Fruit fly (Drosophila melanogaster) whole organism, prepupa: ENCODE results near the gene CG10646.

Experiments used
- Blimp-1 ChIP-seq: fragments of 200-800 bp; sonication (Bioruptor generic); optimal IDR thresholded peaks from 3 replicates; lab custom pipeline; 2017; ENCODE audit warnings: missing biosample characterization, missing genetic modification characterization, mild to moderate bottlenecking, moderate library complexity, missing genetic modification reagents
- CG11294 ChIP-seq: fragments of 200-800 bp; sonication (Bioruptor generic); IDR thresholded peaks from 2 replicates; pipeline ENCODE4 v1.3.6; 2022; ENCODE audit warnings: missing biosample characterization, missing genetic modification characterization
- CG11762 ChIP-seq: fragments of 200-800 bp; sonication (Bioruptor generic); optimal IDR thresholded peaks from 3 replicates; lab custom pipeline; 2016; ENCODE audit warnings: missing biosample characterization, missing genetic modification characterization; ENCODE audit not compliant: insufficient read depth
- CG11902 ChIP-seq: fragments of 200-800 bp; sonication (Bioruptor generic); optimal IDR thresholded peaks from 3 replicates; lab custom pipeline; 2016; ENCODE audit warnings: missing biosample characterization, missing genetic modification characterization
- CG15336 ChIP-seq: fragments of 200-800 bp; sonication (Bioruptor generic); IDR thresholded peaks from 2 replicates; pipeline ENCODE4 v1.3.6; 2022; ENCODE audit warnings: missing biosample characterization, missing genetic modification characterization
- CG1621 ChIP-seq: fragments of 200-800 bp; sonication (Bioruptor generic); optimal IDR thresholded peaks from 3 replicates; lab custom pipeline; 2018; ENCODE audit warnings: missing biosample characterization, mild to moderate bottlenecking, missing genetic modification characterization
- CG3032 ChIP-seq: fragments of 200-800 bp; optimal IDR thresholded peaks from 2 replicates; lab custom pipeline; 2019; ENCODE audit warnings: missing biosample characterization, mild to moderate bottlenecking, missing genetic modification characterization, moderate library complexity
- CG31627 ChIP-seq: fragments of 200-800 bp; sonication (Bioruptor generic); optimal IDR thresholded peaks from 3 replicates; lab custom pipeline; 2016; ENCODE audit warnings: missing biosample characterization, missing genetic modification characterization
- CG32006 ChIP-seq: fragments of 200-800 bp; sonication (Bioruptor generic); optimal IDR thresholded peaks from 3 replicates; lab custom pipeline; 2017; ENCODE audit warnings: missing biosample characterization, mild to moderate bottlenecking, missing genetic modification characterization
- CG34406 ChIP-seq: fragments of 200-800 bp; sonication (Bioruptor generic); optimal IDR thresholded peaks from 3 replicates; lab custom pipeline; 2016; ENCODE audit warnings: missing biosample characterization, missing genetic modification characterization
- CG3919 ChIP-seq: fragments of 200-800 bp; sonication (Bioruptor generic); optimal IDR thresholded peaks from 3 replicates; lab custom pipeline; 2016; ENCODE audit warnings: missing biosample characterization, missing genetic modification characterization
- CG4318 ChIP-seq: fragments of 200-800 bp; sonication (Bioruptor generic); optimal IDR thresholded peaks from 3 replicates; lab custom pipeline; 2017; ENCODE audit warnings: missing biosample characterization, mild to moderate bottlenecking, missing genetic modification characterization
- CG6163 ChIP-seq: fragments of 200-800 bp; sonication (Bioruptor generic); IDR thresholded peaks from 3 replicates; pipeline ENCODE4 v1.3.6; 2022; ENCODE audit warnings: missing biosample characterization, missing genetic modification characterization
- CG6276 ChIP-seq: fragments of 200-800 bp; sonication (Bioruptor generic); optimal IDR thresholded peaks from 2 replicates; lab custom pipeline; 2017; ENCODE audit warnings: missing biosample characterization, mild to moderate bottlenecking, missing genetic modification characterization
- CG6808 ChIP-seq: fragments of 200-800 bp; sonication (Bioruptor generic); optimal IDR thresholded peaks from 3 replicates; lab custom pipeline; 2017; ENCODE audit warnings: missing biosample characterization, missing genetic modification characterization, mild to moderate bottlenecking, moderate library complexity, missing genetic modification reagents
- CG8319 ChIP-seq: fragments of 200-800 bp; sonication (Bioruptor generic); optimal IDR thresholded peaks from 3 replicates; lab custom pipeline; 2016; ENCODE audit warnings: missing biosample characterization, missing genetic modification characterization
- CG8632 ChIP-seq: fragments of 200-800 bp; sonication (Bioruptor generic); optimal IDR thresholded peaks from 3 replicates; lab custom pipeline; 2016; ENCODE audit warnings: missing biosample characterization, missing genetic modification characterization
- Eip75B ChIP-seq: fragments of 200-800 bp; sonication (Bioruptor generic); optimal IDR thresholded peaks from 3 replicates; lab custom pipeline; 2016; ENCODE audit warnings: missing biosample characterization, missing genetic modification characterization
- Eip78C ChIP-seq: fragments of 200-800 bp; sonication (Bioruptor generic); peaks from one replicate; lab custom pipeline; 2016; ENCODE audit warnings: missing biosample characterization, missing genetic modification characterization
- Ets21C ChIP-seq: fragments of 200-800 bp; sonication (Bioruptor generic); optimal IDR thresholded peaks from 3 replicates; lab custom pipeline; 2016; ENCODE audit warnings: missing biosample characterization, missing genetic modification characterization
- Ets96B ChIP-seq: fragments of 200-800 bp; optimal IDR thresholded peaks from 2 replicates; lab custom pipeline; 2019; ENCODE audit warnings: missing biosample characterization, mild to moderate bottlenecking, missing genetic modification characterization, moderate library complexity
- Gug ChIP-seq: fragments of 200-800 bp; sonication (Bioruptor generic); IDR thresholded peaks from 2 replicates; pipeline ENCODE4 v1.3.6; 2022; ENCODE audit warnings: missing biosample characterization, missing genetic modification characterization
- Hr38 ChIP-seq: sonication (Bioruptor generic); optimal IDR thresholded peaks from 2 replicates; lab custom pipeline; 2016; ENCODE audit warnings: missing biosample characterization, missing genetic modification characterization
- Hr39 ChIP-seq: fragments of 200-800 bp; sonication (Bioruptor generic); optimal IDR thresholded peaks from 2 replicates; lab custom pipeline; 2016; ENCODE audit warnings: missing biosample characterization, missing genetic modification characterization
- Hr4 ChIP-seq: fragments of 200-800 bp; sonication (Bioruptor generic); optimal IDR thresholded peaks from 3 replicates; lab custom pipeline; 2016; ENCODE audit warnings: missing biosample characterization, missing genetic modification characterization
- Lpt ChIP-seq: fragments of 200-800 bp; sonication (Bioruptor generic); optimal IDR thresholded peaks from 3 replicates; lab custom pipeline; 2016; ENCODE audit warnings: missing biosample characterization, missing genetic modification characterization
- Met ChIP-seq: fragments of 200-800 bp; sonication (Bioruptor generic); optimal IDR thresholded peaks from 3 replicates; lab custom pipeline; 2016; ENCODE audit warnings: missing biosample characterization, missing genetic modification characterization
- OdsH ChIP-seq: fragments of 200-800 bp; sonication (Bioruptor generic); optimal IDR thresholded peaks from 3 replicates; lab custom pipeline; 2016; ENCODE audit warnings: missing biosample characterization, missing genetic modification characterization
- Smox ChIP-seq: fragments of 200-800 bp; sonication (Bioruptor generic); optimal IDR thresholded peaks from 3 replicates; lab custom pipeline; 2016; ENCODE audit warnings: missing biosample characterization, missing genetic modification characterization
- Sox102F ChIP-seq: fragments of 200-800 bp; sonication (Bioruptor generic); optimal IDR thresholded peaks from 2 replicates; lab custom pipeline; 2016; ENCODE audit warnings: missing biosample characterization, mild to moderate bottlenecking, missing genetic modification characterization
- Sox14 ChIP-seq: fragments of 200-800 bp; sonication (Bioruptor generic); optimal IDR thresholded peaks from 3 replicates; lab custom pipeline; 2016; ENCODE audit warnings: missing biosample characterization, missing genetic modification characterization
- Sox15 ChIP-seq: fragments of 200-800 bp; sonication (Bioruptor generic); optimal IDR thresholded peaks from 3 replicates; lab custom pipeline; 2016; ENCODE audit warnings: missing biosample characterization, missing genetic modification characterization
- achi ChIP-seq: fragments of 200-800 bp; sonication (Bioruptor generic); optimal IDR thresholded peaks from 3 replicates; lab custom pipeline; 2016; ENCODE audit warnings: missing biosample characterization, missing genetic modification characterization
- acj6 ChIP-seq: fragments of 200-800 bp; sonication (Bioruptor generic); optimal IDR thresholded peaks from 3 replicates; lab custom pipeline; 2016; ENCODE audit warnings: missing biosample characterization, missing genetic modification characterization
- cyc ChIP-seq: fragments of 200-800 bp; sonication (Bioruptor generic); optimal IDR thresholded peaks from 3 replicates; lab custom pipeline; 2016; ENCODE audit warnings: missing biosample characterization, missing genetic modification characterization
- dsx ChIP-seq: fragments of 200-800 bp; optimal IDR thresholded peaks from 3 replicates; lab custom pipeline; 2019; ENCODE audit warnings: missing biosample characterization, mild to moderate bottlenecking, missing genetic modification characterization, moderate library complexity; ENCODE audit not compliant: poor library complexity, severe bottlenecking
- eg ChIP-seq: fragments of 200-800 bp; sonication (Bioruptor generic); IDR thresholded peaks from 3 replicates; pipeline ENCODE4 v1.3.6; 2022; ENCODE audit warnings: missing biosample characterization, missing genetic modification characterization
- esn ChIP-seq: fragments of 200-800 bp; sonication (Bioruptor generic); optimal IDR thresholded peaks from 2 replicates; lab custom pipeline; 2016; ENCODE audit warnings: missing biosample characterization, mild to moderate bottlenecking, missing genetic modification characterization, moderate library complexity
- lz ChIP-seq: fragments of 200-800 bp; sonication (Bioruptor generic); optimal IDR thresholded peaks from 3 replicates; lab custom pipeline; 2016; ENCODE audit warnings: missing biosample characterization, missing genetic modification characterization
- net ChIP-seq: fragments of 200-800 bp; sonication (Bioruptor generic); optimal IDR thresholded peaks from 3 replicates; lab custom pipeline; 2016; ENCODE audit warnings: missing biosample characterization, missing genetic modification characterization
- pdm3 ChIP-seq: fragments of 200-800 bp; sonication (Bioruptor generic); optimal IDR thresholded peaks from 3 replicates; lab custom pipeline; 2016; ENCODE audit warnings: missing biosample characterization, missing genetic modification characterization
- salr ChIP-seq, 2 experiments: fragments of 200-800 bp; sonication (Bioruptor generic); optimal IDR thresholded peaks; 3 replicates each; lab custom pipeline; 2016 to 2018; ENCODE audit warnings: missing biosample characterization in 2 of 2, missing genetic modification characterization in 2 of 2, mild to moderate bottlenecking in 1 of 2
- spab ChIP-seq: fragments of 200-800 bp; sonication (Bioruptor generic); optimal IDR thresholded peaks from 2 replicates; lab custom pipeline; 2017; ENCODE audit warnings: missing biosample characterization, mild to moderate bottlenecking, missing genetic modification characterization, missing genetic modification reagents
- svp ChIP-seq: fragments of 200-800 bp; sonication (Bioruptor generic); peaks from one replicate; lab custom pipeline; 2016; ENCODE audit warnings: missing biosample characterization, missing genetic modification characterization
- topi ChIP-seq: fragments of 200-800 bp; sonication (Bioruptor generic); optimal IDR thresholded peaks from 3 replicates; lab custom pipeline; 2016; ENCODE audit warnings: missing biosample characterization, missing genetic modification characterization

CG10646 gene

DNA sequence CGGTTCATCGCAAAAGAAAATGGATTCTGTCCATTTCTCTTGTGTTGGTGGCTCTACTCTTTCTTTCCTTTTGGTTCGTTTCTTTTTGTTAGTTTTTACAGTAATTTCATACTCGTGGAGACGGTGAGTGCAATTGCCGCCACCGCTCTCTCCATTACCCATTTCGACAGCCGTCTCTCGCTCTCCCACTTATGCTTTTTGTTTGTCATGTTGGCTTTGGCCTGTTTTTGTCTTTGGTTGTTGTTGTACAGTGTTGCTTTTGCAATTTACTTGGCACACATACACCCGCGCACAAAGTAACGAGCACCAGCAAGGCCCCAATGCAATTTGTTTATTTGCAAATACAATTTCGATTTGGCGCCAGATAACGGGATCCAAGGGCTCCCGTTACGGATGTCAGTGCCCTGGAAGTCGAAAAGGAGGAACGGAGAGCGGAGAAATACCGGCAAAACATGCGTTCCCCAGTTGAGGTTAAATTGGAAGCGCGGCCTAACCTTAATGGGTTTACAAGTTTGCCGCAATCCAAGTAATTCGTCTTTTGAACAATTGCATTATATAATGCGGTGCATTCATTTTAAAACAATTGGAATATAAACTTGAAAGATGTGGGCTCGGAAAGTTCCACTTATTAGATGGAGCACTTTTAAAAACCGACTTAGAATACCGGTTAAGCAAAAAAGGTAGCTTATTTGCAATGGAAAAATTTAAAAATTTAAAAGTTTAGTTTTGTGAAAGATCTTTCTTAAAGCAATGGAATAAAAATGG lies 12.2 kb upstream of the CG10646 start (continued):
- TF ChIP-seq topi (GFP tag; lab: Kevin White, UChicago), result no peak
- TF ChIP-seq CG8319 (GFP tag; lab: Kevin White, UChicago), result peak; percentile 1
- no peak for TF ChIP-seq esn (GFP tag; lab: Kevin White, UChicago)
- peak; percentile 73 for TF ChIP-seq Ets96B (tag; lab: Kevin White, UChicago)
- TF ChIP-seq Sox102F (GFP tag; lab: Kevin White, UChicago), result no peak
- TF ChIP-seq Eip78C (GFP tag; lab: Kevin White, UChicago), result peak; percentile 26
- TF ChIP-seq Hr38 (GFP tag; lab: Kevin White, UChicago), result no peak
- TF ChIP-seq svp (GFP tag; lab: Kevin White, UChicago), result peak; percentile 95
- peak; percentile 87 for TF ChIP-seq CG15336 (GFP tag; lab: Robert Waterston, UW)
- peak; percentile 85 for TF ChIP-seq CG6808
- peak; percentile 83 for TF ChIP-seq dsx (GFP tag; lab: Kevin White, UChicago)
- TF ChIP-seq CG11762 (GFP tag; lab: Kevin White, UChicago), result no peak
- peak; percentile 97 for TF ChIP-seq CG6276 (GFP tag; lab: Kevin White, UChicago)
- no peak; the same call in 1 of the 2 replicates for TF ChIP-seq CG11294
- TF ChIP-seq CG11902 (GFP tag; lab: Kevin White, UChicago), result no peak
- TF ChIP-seq CG32006, result peak; percentile 56
- no peak for TF ChIP-seq Blimp-1 (GFP tag; lab: Kevin White, UChicago)
- no peak for TF ChIP-seq Met (GFP tag; lab: Kevin White, UChicago)
- TF ChIP-seq Hr4 (GFP tag; lab: Kevin White, UChicago), result peak; percentile 46
- no peak for TF ChIP-seq achi (GFP tag; lab: Kevin White, UChicago)
- TF ChIP-seq pdm3, result peak; percentile 12
- TF ChIP-seq CG3919 (GFP tag; lab: Kevin White, UChicago), result no peak
- peak; percentile 30 for TF ChIP-seq Eip75B (GFP tag; lab: Kevin White, UChicago)
- peak; percentile 64 for TF ChIP-seq CG1621
- TF ChIP-seq, all 60 proteins: peak for 32

DNA sequence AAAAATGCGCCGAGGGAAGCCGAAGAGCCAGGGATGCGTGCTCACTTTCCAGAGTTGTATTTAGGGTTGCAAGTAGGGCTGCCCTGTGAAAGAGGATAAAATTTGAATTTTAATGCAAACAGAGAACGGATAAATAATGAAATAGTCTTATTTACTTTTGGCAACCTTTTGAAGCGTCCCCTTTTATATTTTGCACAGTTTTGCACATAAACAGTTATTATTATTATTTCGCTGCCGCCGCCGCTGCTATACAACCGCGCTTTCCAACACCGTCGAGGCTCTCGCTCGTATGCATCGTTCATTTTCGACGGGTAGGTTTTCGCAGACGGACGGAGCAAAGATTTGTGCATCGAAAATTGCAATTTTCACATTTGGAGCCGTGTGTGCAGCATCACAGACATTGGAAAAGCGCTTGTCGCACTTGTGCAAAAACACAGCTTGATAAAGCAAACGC lies 11.1 kb upstream of the CG10646 start, which contains the start of the genes sti and tral:
TSS of gene sti (minus strand) at position 54 of the 454 bp plus-strand sequence.
TSS of gene tral (plus strand) at position 298 of the 454 bp plus-strand sequence.
- TF ChIP-seq CG8632 (GFP tag; lab: Kevin White, UChicago) (peak; percentile 69), CG6808 (peak; percentile 35), acj6 (GFP tag; lab: Kevin White, UChicago) (no peak), salr (GFP tag; optimal IDR thresholded peaks at IDR 0.05; lab: Kevin White, UChicago) (peak in 1 of 2 experiments; percentile 43), eg (GFP tag; lab: Robert Waterston, UW) (peak; percentile 69), Hr39 (GFP tag; lab: Kevin White, UChicago) (peak; percentile 92), esn (GFP tag; lab: Kevin White, UChicago) (peak; percentile 90), Eip78C (GFP tag; lab: Kevin White, UChicago) (no peak), Hr4 (GFP tag; lab: Kevin White, UChicago) (peak; percentile 90), CG1621 (peak; percentile 62), Sox102F (GFP tag; lab: Kevin White, UChicago) (peak; percentile 72), CG11294 (peak; percentile 27; the same call in 1 of the 2 replicates), CG4318 (GFP tag; lab: Kevin White, UChicago) (peak; percentile 48), cyc (GFP tag; lab: Kevin White, UChicago) (peak; percentile 90), dsx (GFP tag; lab: Kevin White, UChicago) (no peak), CG32006 (no peak), CG3919 (GFP tag; lab: Kevin White, UChicago) (peak; percentile 89), achi (GFP tag; lab: Kevin White, UChicago) (peak; percentile 88), Ets96B (tag; lab: Kevin White, UChicago) (peak; percentile 49), CG31627 (peak; percentile 93), Hr38 (GFP tag; lab: Kevin White, UChicago) (peak; percentile 78), Lpt (GFP tag; lab: Kevin White, UChicago) (peak; percentile 38), CG15336 (GFP tag; lab: Robert Waterston, UW) (no peak; the same call in 1 of the 2 replicates), lz (GFP tag; lab: Kevin White, UChicago) (peak; percentile 92), CG6163 (GFP tag; lab: Robert Waterston, UW) (peak; percentile 68), spab (GFP tag; lab: Kevin White, UChicago) (no peak), Smox (GFP tag; lab: Kevin White, UChicago) (no peak), Met (GFP tag; lab: Kevin White, UChicago) (peak; percentile 87), CG3032 (tag; lab: Kevin White, UChicago) (peak; percentile 71), CG34406 (GFP tag; lab: Kevin White, UChicago) (peak; percentile 75), Sox15 (GFP tag; lab: Kevin White, UChicago) (peak; percentile 82), OdsH (GFP tag; lab: Kevin White, UChicago) (peak; percentile 87), Sox14 (GFP tag; lab: Kevin White, UChicago) (peak; percentile 87), Gug (peak; percentile 70), topi (GFP tag; lab: Kevin White, UChicago) (peak; percentile 84), Ets21C (GFP tag; lab: Kevin White, UChicago) (peak; percentile 84), net (GFP tag; lab: Kevin White, UChicago) (no peak), CG11902 (GFP tag; lab: Kevin White, UChicago) (peak; percentile 82)
